Worm (Caenorhabditis elegans): ENCODE results near the gene srw-145.

- TF ChIP-seq lsy-2 (tag; optimal IDR thresholded peaks at IDR 0.05) (no peak), fkh-8 (tag; optimal IDR thresholded peaks at IDR 0.05) (no peak), grh-1 (GFP tag; IDR thresholded peaks at IDR 0.05) (no peak), fkh-10 (GFP tag; optimal IDR thresholded peaks at IDR 0.05) (no peak), blmp-1 (tag; optimal IDR thresholded peaks at IDR 0.05) (no peak), ztf-4 (tag; optimal IDR thresholded peaks at IDR 0.05) (no peak), lin-15B (tag; optimal IDR thresholded peaks at IDR 0.05) (no peak), ztf-11 (tag; optimal IDR thresholded peaks at IDR 0.05) (no peak), unc-62 (GFP tag; optimal IDR thresholded peaks at IDR 0.05) (no peak), snpc-4 (tag; optimal IDR thresholded peaks at IDR 0.05) (no peak), skn-1 (tag; optimal IDR thresholded peaks at IDR 0.05) (no peak)
Measured at ce11 chrV:13916196-13916595, 20.8 kb upstream of the srw-145 start, which contains the start of gene str-252.

Data from whole organism, L1 larva.